Fruit fly (Drosophila melanogaster) whole organism, embryonic: ENCODE data around the gene ovm.

ENCODE experiments used
- Antp ChIP-seq: fragments of 200-800 bp; sonication (Bioruptor generic); optimal IDR thresholded peaks from 3 replicates; lab custom pipeline; 2016; ENCODE audit warnings: missing biosample characterization, missing genetic modification characterization
- Atf6 ChIP-seq: fragments of 200-800 bp; sonication (Bioruptor generic); IDR thresholded peaks from 2 replicates; pipeline ENCODE4 v1.3.6; 2022; ENCODE audit warnings: missing biosample characterization, missing genetic modification characterization
- Bgb ChIP-seq: fragments of 200-800 bp; sonication (Bioruptor generic); IDR thresholded peaks from 2 replicates; pipeline ENCODE4 v1.3.6; 2022; ENCODE audit warnings: missing biosample characterization, missing genetic modification characterization; ENCODE audit not compliant: partially characterized antibody
- CG10321 ChIP-seq: fragments of 200-800 bp; sonication (Bioruptor generic); IDR thresholded peaks from 2 replicates; pipeline ENCODE4 v1.3.6; 2022; ENCODE audit warnings: missing biosample characterization, missing genetic modification characterization
- CG11093 ChIP-seq: fragments of 200-800 bp; sonication (Bioruptor generic); IDR thresholded peaks from 3 replicates; pipeline ENCODE4 v1.3.6; 2022; ENCODE audit warnings: missing biosample characterization, missing genetic modification characterization
- CG11723 ChIP-seq: fragments of 200-800 bp; sonication (Bioruptor generic); optimal IDR thresholded peaks from 2 replicates; lab custom pipeline; 2017; ENCODE audit warnings: missing biosample characterization, mild to moderate bottlenecking, missing genetic modification characterization
- CG12155 ChIP-seq: fragments of 200-800 bp; sonication (Bioruptor generic); optimal IDR thresholded peaks from 3 replicates; lab custom pipeline; 2016; ENCODE audit warnings: missing biosample characterization, missing genetic modification characterization
- CG15514 ChIP-seq: fragments of 200-800 bp; sonication (Bioruptor generic); optimal IDR thresholded peaks from 3 replicates; lab custom pipeline; 2017; ENCODE audit warnings: missing biosample characterization, missing genetic modification characterization, mild to moderate bottlenecking, moderate library complexity, missing genetic modification reagents
- CG1792 ChIP-seq: fragments of 200-800 bp; sonication (Bioruptor generic); optimal IDR thresholded peaks from 2 replicates; lab custom pipeline; 2016; ENCODE audit warnings: missing biosample characterization, missing genetic modification characterization
- CG1832 ChIP-seq: fragments of 200-800 bp; sonication (Bioruptor generic); optimal IDR thresholded peaks from 2 replicates; lab custom pipeline; 2017; ENCODE audit warnings: missing biosample characterization, mild to moderate bottlenecking, missing genetic modification characterization, inconsistent platforms
- CG2202 ChIP-seq: fragments of 200-800 bp; sonication (Bioruptor generic); optimal IDR thresholded peaks from 2 replicates; lab custom pipeline; 2018; ENCODE audit warnings: missing biosample characterization, mild to moderate bottlenecking, missing genetic modification characterization
- CG30020 ChIP-seq: fragments of 200-800 bp; optimal IDR thresholded peaks from 2 replicates; lab custom pipeline; 2019; ENCODE audit warnings: missing biosample characterization, mild to moderate bottlenecking, missing genetic modification characterization, moderate library complexity
- CG33213 ChIP-seq: fragments of 200-800 bp; sonication (Bioruptor generic); optimal IDR thresholded peaks from 3 replicates; lab custom pipeline; 2016; ENCODE audit warnings: missing biosample characterization, missing genetic modification characterization
- CG33557 ChIP-seq: fragments of 200-800 bp; sonication (Bioruptor generic); optimal IDR thresholded peaks from 2 replicates; lab custom pipeline; 2019; ENCODE audit warnings: missing biosample characterization, mild to moderate bottlenecking, missing genetic modification characterization, moderate library complexity
- CG3726 ChIP-seq: fragments of 200-800 bp; sonication (Bioruptor generic); IDR thresholded peaks from 3 replicates; pipeline ENCODE4, ENCODE4 v1.3.6; 2022; ENCODE audit warnings: missing biosample characterization, missing genetic modification characterization
- CG4360 ChIP-seq: fragments of 200-800 bp; sonication (Bioruptor generic); IDR thresholded peaks from 2 replicates; pipeline ENCODE4 v1.3.6; 2022; ENCODE audit warnings: missing biosample characterization, missing genetic modification characterization
- CG4707 ChIP-seq: fragments of 200-800 bp; sonication (Bioruptor generic); optimal IDR thresholded peaks from 2 replicates; lab custom pipeline; 2018; ENCODE audit warnings: missing biosample characterization, mild to moderate bottlenecking, missing genetic modification characterization, moderate library complexity
- CG8281 ChIP-seq: fragments of 200-800 bp; sonication (Bioruptor generic); optimal IDR thresholded peaks from 2 replicates; lab custom pipeline; 2018; ENCODE audit warnings: missing biosample characterization, mild to moderate bottlenecking, missing genetic modification characterization, moderate library complexity
- CG9817 ChIP-seq: fragments of 200-800 bp; sonication (Bioruptor generic); optimal IDR thresholded peaks from 2 replicates; lab custom pipeline; 2018; ENCODE audit warnings: missing biosample characterization, mild to moderate bottlenecking, missing genetic modification characterization, moderate library complexity
- Dref ChIP-seq: fragments of 200-800 bp; sonication (Bioruptor generic); IDR thresholded peaks from 2 replicates; pipeline ENCODE4 v1.3.6; 2022; ENCODE audit warnings: missing biosample characterization, missing genetic modification characterization
- Ets97D ChIP-seq: fragments of 200-800 bp; sonication (Bioruptor generic); optimal IDR thresholded peaks from 3 replicates; lab custom pipeline; 2016; ENCODE audit warnings: missing biosample characterization, missing genetic modification characterization
- Hr39 ChIP-seq: fragments of >200 bp; optimal IDR thresholded peaks from 2 replicates; lab custom pipeline; 2017
- Jarid2 ChIP-seq: fragments of 200-800 bp; sonication (Bioruptor generic); optimal IDR thresholded peaks from 3 replicates; lab custom pipeline; 2017; ENCODE audit warnings: mild to moderate bottlenecking, missing biosample characterization, missing genetic modification reagents, missing genetic modification characterization
- Lim3 ChIP-seq: fragments of 200-800 bp; sonication (Bioruptor generic); IDR thresholded peaks from 2 replicates; pipeline ENCODE4 v1.3.6; 2022; ENCODE audit warnings: missing biosample characterization, missing genetic modification characterization
- Lpt ChIP-seq: fragments of >200 bp; optimal IDR thresholded peaks from 2 replicates; lab custom pipeline; 2018; ENCODE audit warnings: missing biosample characterization, missing genetic modification characterization
- Max ChIP-seq: fragments of 200-800 bp; sonication (Bioruptor generic); optimal IDR thresholded peaks from 2 replicates; lab custom pipeline; 2016; ENCODE audit warnings: missing biosample characterization, mild to moderate bottlenecking, missing genetic modification characterization
- PHDP ChIP-seq: fragments of 200-800 bp; sonication (Bioruptor generic); optimal IDR thresholded peaks from 3 replicates; lab custom pipeline; 2018; ENCODE audit warnings: missing biosample characterization, mild to moderate bottlenecking, missing genetic modification characterization, moderate library complexity
- Ssrp ChIP-seq: fragments of 200-800 bp; sonication (Bioruptor generic); optimal IDR thresholded peaks from 2 replicates; lab custom pipeline; 2018; ENCODE audit warnings: missing biosample characterization, mild to moderate bottlenecking, missing genetic modification characterization, moderate library complexity
- ash1 ChIP-seq: fragments of 200-800 bp; sonication (Bioruptor generic); optimal IDR thresholded peaks from 2 replicates; lab custom pipeline; 2018; ENCODE audit warnings: missing biosample characterization, mild to moderate bottlenecking, missing genetic modification characterization
- bsh ChIP-seq, 2 experiments: fragments of 200-800 bp; sonication (Bioruptor generic); optimal IDR thresholded peaks; 2 replicates each; lab custom pipeline; 2017 to 2018; ENCODE audit warnings: mild to moderate bottlenecking in 2 of 2, missing biosample characterization in 2 of 2, missing genetic modification characterization in 2 of 2, moderate library complexity in 1 of 2
- cato ChIP-seq: fragments of 200-800 bp; sonication (Bioruptor generic); optimal IDR thresholded peaks from 2 replicates; lab custom pipeline; 2016; ENCODE audit warnings: missing biosample characterization, missing genetic modification characterization, borderline replicate concordance
- ci ChIP-seq: fragments of 200-800 bp; sonication (Bioruptor generic); IDR thresholded peaks from 3 replicates; pipeline ENCODE4 v1.3.6; 2022; ENCODE audit warnings: missing biosample characterization, missing genetic modification characterization
- dimm ChIP-seq: fragments of 200-800 bp; sonication (Bioruptor generic); IDR thresholded peaks from 2 replicates; pipeline ENCODE4 v1.3.6; 2022; ENCODE audit warnings: missing biosample characterization, missing genetic modification characterization
- dpn ChIP-seq, 2 experiments: fragments of 200-800 bp; sonication (Bioruptor generic); optimal IDR thresholded peaks; 3 replicates each; lab custom pipeline; 2016; ENCODE audit warnings: missing biosample characterization in 2 of 2, missing genetic modification characterization in 2 of 2
- ems ChIP-seq: fragments of 200-800 bp; sonication (Bioruptor generic); optimal IDR thresholded peaks from 3 replicates; lab custom pipeline; 2016; ENCODE audit warnings: missing biosample characterization, missing genetic modification characterization
- gro ChIP-seq: fragments of 200-800 bp; sonication (Bioruptor generic); optimal IDR thresholded peaks from 2 replicates; lab custom pipeline; 2016; ENCODE audit warnings: missing biosample characterization, missing genetic modification characterization
- kay ChIP-seq: fragments of 200-800 bp; sonication (Bioruptor generic); optimal IDR thresholded peaks from 2 replicates; lab custom pipeline; 2016; ENCODE audit warnings: missing biosample characterization, missing genetic modification characterization
- lmd ChIP-seq: fragments of 200-800 bp; sonication (Bioruptor generic); IDR thresholded peaks from 2 replicates; pipeline ENCODE4 v1.3.6; 2022; ENCODE audit warnings: missing biosample characterization, missing genetic modification characterization
- lola ChIP-seq, 3 experiments: fragments of >200 bp in 2 of 3; fragments of 200-800 bp in 1 of 3; sonication (Bioruptor generic) in 1 of 3; optimal IDR thresholded peaks; 2 replicates each; lab custom pipeline; 2017 to 2019; ENCODE audit warnings: missing biosample characterization in 3 of 3, missing genetic modification characterization in 3 of 3, mild to moderate bottlenecking in 1 of 3, moderate library complexity in 1 of 3
- p53 ChIP-seq: fragments of 200-800 bp; sonication (Bioruptor generic); optimal IDR thresholded peaks from 2 replicates; lab custom pipeline; 2016; ENCODE audit warnings: missing biosample characterization, missing genetic modification characterization
- pan ChIP-seq, 4 experiments: fragments of >200 bp in 3 of 4; fragments of 200-800 bp in 1 of 4; sonication (Bioruptor generic) in 1 of 4; optimal IDR thresholded peaks in 3 of 4; IDR thresholded peaks in 1 of 4; 2 replicates each; pipeline versions ENCODE4 v1.3.6 to Lab custom; 2017 to 2022; ENCODE audit warnings: missing biosample characterization in 2 of 4, missing genetic modification characterization in 2 of 4, mixed read lengths in 1 of 4
- pfk ChIP-seq: fragments of 200-800 bp; sonication (Bioruptor generic); optimal IDR thresholded peaks from 2 replicates; lab custom pipeline; 2018; ENCODE audit warnings: missing biosample characterization, mild to moderate bottlenecking, missing genetic modification characterization, moderate library complexity
- pho ChIP-seq: fragments of 200-800 bp; sonication (Bioruptor generic); optimal IDR thresholded peaks from 2 replicates; lab custom pipeline; 2016; ENCODE audit warnings: missing biosample characterization, missing genetic modification characterization
- phol ChIP-seq: fragments of 200-800 bp; sonication (Bioruptor generic); optimal IDR thresholded peaks from 3 replicates; lab custom pipeline; 2018; ENCODE audit warnings: missing biosample characterization, mild to moderate bottlenecking, missing genetic modification characterization, moderate library complexity
- prd ChIP-seq, 3 experiments: fragments of >200 bp in 2 of 3; fragments of 200-800 bp in 1 of 3; sonication (Bioruptor generic) in 1 of 3; optimal IDR thresholded peaks in 2 of 3; IDR thresholded peaks in 1 of 3; 2 replicates in 2 of 3; 3 replicates in 1 of 3; pipeline versions ENCODE4 v1.3.6 to Lab custom; 2017 to 2022; ENCODE audit warnings: missing biosample characterization in 1 of 3, missing genetic modification characterization in 1 of 3
- pzg ChIP-seq: fragments of 200-800 bp; sonication (Bioruptor generic); optimal IDR thresholded peaks from 3 replicates; lab custom pipeline; 2018; ENCODE audit warnings: missing biosample characterization, mild to moderate bottlenecking, missing genetic modification characterization, moderate library complexity
- sc ChIP-seq, 3 experiments: fragments of >200 bp in 2 of 3; fragments of 200-800 bp in 1 of 3; sonication (Bioruptor generic) in 1 of 3; optimal IDR thresholded peaks; 2 replicates in 2 of 3; 3 replicates in 1 of 3; lab custom pipeline; 2017; ENCODE audit warnings: mild to moderate bottlenecking in 1 of 3, missing biosample characterization in 1 of 3, missing genetic modification characterization in 1 of 3, missing genetic modification reagents in 1 of 3
- sens ChIP-seq: fragments of 200-800 bp; sonication (Bioruptor generic); peaks from one replicate; lab custom pipeline; 2016; ENCODE audit warnings: missing biosample characterization, missing genetic modification characterization
- tio ChIP-seq: fragments of 200-800 bp; sonication (Bioruptor generic); optimal IDR thresholded peaks from 2 replicates; lab custom pipeline; 2017; ENCODE audit warnings: missing biosample characterization, missing genetic modification characterization, inconsistent platforms
- wek ChIP-seq: fragments of 200-800 bp; sonication (Bioruptor generic); optimal IDR thresholded peaks from 3 replicates; lab custom pipeline; 2018; ENCODE audit warnings: missing biosample characterization, mild to moderate bottlenecking, missing genetic modification characterization, moderate library complexity

The ovm gene

DNA sequence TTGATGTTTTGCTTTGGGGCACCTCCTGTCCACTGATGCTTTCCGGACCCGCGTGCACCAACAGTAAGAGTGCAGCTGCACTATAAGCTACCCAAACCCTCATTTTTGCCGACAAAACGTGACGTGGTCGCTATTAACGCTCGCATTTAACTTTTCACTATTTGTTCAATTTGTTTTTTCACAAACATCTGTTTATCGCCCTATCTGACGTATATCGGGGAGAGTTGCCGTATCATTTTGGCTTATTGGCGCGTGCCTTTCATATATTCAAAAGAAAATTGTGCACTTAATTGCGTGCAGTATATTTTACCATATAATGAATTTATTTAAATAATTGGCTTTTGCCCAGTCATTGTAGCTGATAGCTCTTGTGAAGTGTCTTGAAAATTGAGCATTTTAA is 34.3 kb downstream of the ovm start, which contains the start of the genes Nhe1 and Sam-S (continued):
- TF ChIP-seq sc (optimal IDR thresholded peaks at IDR 0.05; lab: Kevin White, UChicago) = no peak
- TF ChIP-seq sc (GFP tag; optimal IDR thresholded peaks at IDR 0.05; lab: Kevin White, UChicago) = no peak
- TF ChIP-seq kay (GFP tag; lab: Kevin White, UChicago) = no peak
- no peak for TF ChIP-seq lmd (GFP tag; lab: Robert Waterston, UW)
- no peak for TF ChIP-seq Jarid2 (GFP tag; lab: Kevin White, UChicago)
- no peak for TF ChIP-seq CG4360 (GFP tag; lab: Robert Waterston, UW)
- TF ChIP-seq CG30020 = no peak
- no peak for TF ChIP-seq CG3726 (GFP tag; lab: Robert Waterston, UW)
- TF ChIP-seq CG33557 (GFP tag; lab: Kevin White, UChicago) = no peak
- TF ChIP-seq lola (GFP tag; optimal IDR thresholded peaks at IDR 0.05; lab: Kevin White, UChicago) = no peak
- TF ChIP-seq Dref (GFP tag; lab: Robert Waterston, UW) = peak; percentile 55
- no peak for TF ChIP-seq CG12155 (GFP tag; lab: Kevin White, UChicago)
- TF ChIP-seq dimm (GFP tag; lab: Robert Waterston, UW) = no peak
- TF ChIP-seq pfk (GFP tag; lab: Kevin White, UChicago) = no peak
- peak; percentile 40 for TF ChIP-seq pzg (GFP tag; lab: Kevin White, UChicago)
- TF ChIP-seq CG33213 (GFP tag; lab: Kevin White, UChicago) = no peak
- TF ChIP-seq gro (GFP tag; lab: Kevin White, UChicago) = no peak
- no peak for TF ChIP-seq Lim3
- no peak for TF ChIP-seq PHDP
- TF ChIP-seq pho (GFP tag; lab: Kevin White, UChicago) = no peak
- no peak for TF ChIP-seq Hr39 (lab: Kevin White, UChicago)
- TF ChIP-seq Max (GFP tag; lab: Kevin White, UChicago) = no peak
- no peak for TF ChIP-seq CG1792 (GFP tag; lab: Kevin White, UChicago)
- no peak for TF ChIP-seq ems (GFP tag; lab: Kevin White, UChicago)
- TF ChIP-seq CG4707 (GFP tag; lab: Kevin White, UChicago) = no peak
- no peak for TF ChIP-seq CG11723 (GFP tag; lab: Kevin White, UChicago)
- TF ChIP-seq CG9817 (tag; lab: Kevin White, UChicago) = no peak
- no peak for TF ChIP-seq CG8281
- TF ChIP-seq tio = no peak
- TF ChIP-seq dpn (GFP tag; optimal IDR thresholded peaks at IDR 0.05; lab: Kevin White, UChicago) = no peak
- TF ChIP-seq sens (GFP tag; lab: Kevin White, UChicago) = no peak
- TF ChIP-seq Antp = no peak
- TF ChIP-seq prd (optimal IDR thresholded peaks at IDR 0.05; lab: Kevin White, UChicago) = no peak
- no peak for TF ChIP-seq prd (GFP tag; IDR thresholded peaks at IDR 0.05; lab: Robert Waterston, UW)
- no peak for TF ChIP-seq ash1 (GFP tag; lab: Kevin White, UChicago)
- no peak for TF ChIP-seq CG11093 (GFP tag; lab: Robert Waterston, UW)
- TF ChIP-seq wek = no peak
- TF ChIP-seq CG10321 (GFP tag; lab: Robert Waterston, UW) = no peak
- no peak for TF ChIP-seq Lpt (GFP tag; lab: Kevin White, UChicago)
- no peak for TF ChIP-seq CG1832 (GFP tag; lab: Kevin White, UChicago)
- TF ChIP-seq bsh (GFP tag; optimal IDR thresholded peaks at IDR 0.05; lab: Kevin White, UChicago) = no peak
- TF ChIP-seq CG2202 = no peak
- no peak for TF ChIP-seq Atf6 (GFP tag; lab: Robert Waterston, UW)
- TF ChIP-seq Ets97D (GFP tag; lab: Kevin White, UChicago) = peak; percentile 6
- peak; percentile 95 for TF ChIP-seq CG15514 (GFP tag; lab: Kevin White, UChicago)
- TF ChIP-seq p53 (GFP tag; lab: Kevin White, UChicago) = no peak
- no peak for TF ChIP-seq phol (tag; lab: Kevin White, UChicago)
- TF ChIP-seq Ssrp (tag; lab: Kevin White, UChicago) = no peak
- TF ChIP-seq Bgb (GFP tag; lab: Robert Waterston, UW) = 0 out of 2 replicates have a peak, but pooled peaks have one; percentile 10
- TF ChIP-seq cato (GFP tag; lab: Kevin White, UChicago) = no peak
- TF ChIP-seq pan (optimal IDR thresholded peaks at IDR 0.05; lab: Kevin White, UChicago) = no peak
- TF ChIP-seq pan (GFP tag; optimal IDR thresholded peaks at IDR 0.05 in 1 of 2, IDR thresholded peaks at IDR 0.05 in 1 of 2) = no peak
- TF ChIP-seq ci = no peak
